Worm (Caenorhabditis elegans): ENCODE measurements around the gene clec-158.

The clec-158 gene

ce11 chrIII:6859482-6859881 lies at the start of gene clec-158:
clec-158 (minus strand) TSS chrIII:6859582.
- TF ChIP-seq unc-62 (GFP tag; optimal IDR thresholded peaks at IDR 0.05), result no peak

- no peak for TF ChIP-seq unc-62 (GFP tag; optimal IDR thresholded peaks at IDR 0.05)
Measured at ce11 chrIII:6906409-6906808, 47.0 kb upstream of the clec-158 start, which contains the start of gene T07E3.2. T07E3.2 (plus strand) TSS chrIII:6906709.

ce11 chrIII:6904468-6904867 lies 45.1 kb upstream of the clec-158 start:
- TF ChIP-seq unc-62 (GFP tag; optimal IDR thresholded peaks at IDR 0.05), result no peak

- no peak for TF ChIP-seq unc-62 (GFP tag; optimal IDR thresholded peaks at IDR 0.05)
Measured at ce11 chrIII:6903056-6903977, 43.9 kb upstream of the clec-158 start, which contains the start of the genes brc-2 and T07E3.3. brc-2 (minus strand) TSS chrIII:6903106. T07E3.3 (plus strand) TSS chrIII:6903877.

- TF ChIP-seq unc-62 (GFP tag; optimal IDR thresholded peaks at IDR 0.05), result no peak
Measured at ce11 chrIII:6900609-6901008, 41.2 kb upstream of the clec-158 start.

- TF ChIP-seq unc-62 (GFP tag; optimal IDR thresholded peaks at IDR 0.05), result no peak
Measured at ce11 chrIII:6898518-6898917, 39.1 kb upstream of the clec-158 start.

- TF ChIP-seq unc-62 (GFP tag; optimal IDR thresholded peaks at IDR 0.05), result no peak
Measured at ce11 chrIII:6897587-6898064, 38.2 kb upstream of the clec-158 start, which contains the start of gene T07E3.4. T07E3.4 (plus strand) TSS chrIII:6898014.

- TF ChIP-seq unc-62 (GFP tag; optimal IDR thresholded peaks at IDR 0.05), result no peak
Measured at ce11 chrIII:6895677-6896076, 36.3 kb upstream of the clec-158 start.

- TF ChIP-seq unc-62 (GFP tag; optimal IDR thresholded peaks at IDR 0.05), result no peak
Measured at ce11 chrIII:6895166-6895565, 35.8 kb upstream of the clec-158 start.

- no peak for TF ChIP-seq unc-62 (GFP tag; optimal IDR thresholded peaks at IDR 0.05)
Measured at ce11 chrIII:6891560-6891959, 32.2 kb upstream of the clec-158 start, which contains the start of gene K04C2.5. K04C2.5 (minus strand) TSS chrIII:6891660.

- TF ChIP-seq unc-62 (GFP tag; optimal IDR thresholded peaks at IDR 0.05), result no peak
Measured at ce11 chrIII:6888999-6889824, 29.8 kb upstream of the clec-158 start, which contains the start of the genes brd-1 and K04C2.2. brd-1 (minus strand) TSS chrIII:6889504. K04C2.2 (plus strand) TSS chrIII:6889774.

- TF ChIP-seq unc-62 (GFP tag; optimal IDR thresholded peaks at IDR 0.05), result no peak
Measured at ce11 chrIII:6888497-6888896, 29.1 kb upstream of the clec-158 start.

ce11 chrIII:6887574-6887973 lies 28.2 kb upstream of the clec-158 start:
- no peak for TF ChIP-seq unc-62 (GFP tag; optimal IDR thresholded peaks at IDR 0.05)

- no peak for TF ChIP-seq unc-62 (GFP tag; optimal IDR thresholded peaks at IDR 0.05)
Measured at ce11 chrIII:6885889-6886288, 26.5 kb upstream of the clec-158 start.

- TF ChIP-seq unc-62 (GFP tag; optimal IDR thresholded peaks at IDR 0.05), result no peak
Measured at ce11 chrIII:6884203-6884602, 24.8 kb upstream of the clec-158 start, which contains the start of gene med-2. med-2 (plus strand) TSS chrIII:6884503.

ce11 chrIII:6881745-6882144 lies 22.4 kb upstream of the clec-158 start:
- TF ChIP-seq unc-62 (GFP tag; optimal IDR thresholded peaks at IDR 0.05), result no peak

Measured in whole organism, dauer.